Worm (Caenorhabditis elegans) whole organism, early embryonic: ENCODE measurements around the gene str-14.

Experiments used
- ama-1 ChIP-seq: fragments of 150-350 bp; optimal IDR thresholded peaks from 2 replicates; lab custom pipeline; 2014
- ceh-36 ChIP-seq: sonication (generic microtip); optimal IDR thresholded peaks from 2 replicates; lab custom pipeline; 2016; ENCODE audit warnings: missing genetic modification characterization, inconsistent platforms, missing compliant biosample characterization
- hmg-4 ChIP-seq: fragments of 200-800 bp; sonication (Bioruptor generic); optimal IDR thresholded peaks from 2 replicates; lab custom pipeline; 2018; ENCODE audit warnings: mild to moderate bottlenecking, missing genetic modification characterization, missing compliant biosample characterization
- hnd-1 ChIP-seq: sonication (generic microtip); optimal IDR thresholded peaks from 2 replicates; lab custom pipeline; 2016; ENCODE audit warnings: missing genetic modification characterization, missing compliant biosample characterization

- TF ChIP-seq hnd-1 (tag; lab: Kevin White, UChicago) = no peak
- TF ChIP-seq hmg-4 (GFP tag; lab: Kevin White, UChicago) = no peak
- TF ChIP-seq ama-1 (lab: Kevin White, UChicago) = no peak
- no peak for TF ChIP-seq ceh-36 (tag; lab: Kevin White, UChicago)
Measured at ce11 chrV:16407663-16408062, 47.3 kb downstream of the str-14 start, which contains the start of gene F26D2.3.
